Worm (Caenorhabditis elegans): ENCODE measurements around the gene srx-117.

Gene srx-117

DNA sequence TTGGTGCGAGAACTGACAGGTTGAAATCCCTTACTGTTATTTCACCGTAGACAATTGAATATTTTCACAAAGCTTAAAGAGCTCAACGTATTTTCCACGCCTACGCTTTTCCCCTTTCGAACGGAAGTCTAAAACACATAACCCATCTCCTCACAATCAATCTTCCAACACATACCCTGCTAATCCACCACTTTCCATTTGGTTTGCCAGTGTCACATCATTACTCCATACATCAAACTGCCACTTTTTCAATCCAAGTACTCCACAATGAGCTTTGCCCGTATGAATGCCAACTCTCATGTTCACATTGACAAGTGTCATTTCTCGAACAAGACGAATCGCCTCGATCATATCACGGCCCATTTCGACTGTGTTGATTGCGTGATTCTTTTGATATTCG is 16.3 kb upstream of the srx-117 start:
- TF ChIP-seq ceh-43 (GFP tag; optimal IDR thresholded peaks at IDR 0.05) = no peak
- TF ChIP-seq lin-32 (GFP tag; optimal IDR thresholded peaks at IDR 0.05) = no peak
- TF ChIP-seq blmp-1 (tag; optimal IDR thresholded peaks at IDR 0.05) = no peak
- TF ChIP-seq nhr-12 (tag; optimal IDR thresholded peaks at IDR 0.05) = no peak
- no peak for TF ChIP-seq tbx-8 (GFP tag; optimal IDR thresholded peaks at IDR 0.05)
- TF ChIP-seq nhr-2 (tag; optimal IDR thresholded peaks at IDR 0.05) = no peak
- TF ChIP-seq mls-2 (tag; optimal IDR thresholded peaks at IDR 0.05) = no peak
- no peak for TF ChIP-seq ces-1 (GFP tag; optimal IDR thresholded peaks at IDR 0.05)
- no peak for TF ChIP-seq nhr-76 (tag; optimal IDR thresholded peaks at IDR 0.05)
- no peak for TF ChIP-seq ham-2 (GFP tag; optimal IDR thresholded peaks at IDR 0.05)
- TF ChIP-seq M03D4.4 (tag; optimal IDR thresholded peaks at IDR 0.05) = no peak
- no peak for TF ChIP-seq hlh-1 (tag; optimal IDR thresholded peaks at IDR 0.05)
- TF ChIP-seq nhr-237 (tag; optimal IDR thresholded peaks at IDR 0.05) = no peak
- no peak for TF ChIP-seq unc-62 (GFP tag; optimal IDR thresholded peaks at IDR 0.05)
- no peak for TF ChIP-seq sptf-1 (tag; optimal IDR thresholded peaks at IDR 0.05)
- no peak for TF ChIP-seq mab-5 (tag; optimal IDR thresholded peaks at IDR 0.05)

DNA sequence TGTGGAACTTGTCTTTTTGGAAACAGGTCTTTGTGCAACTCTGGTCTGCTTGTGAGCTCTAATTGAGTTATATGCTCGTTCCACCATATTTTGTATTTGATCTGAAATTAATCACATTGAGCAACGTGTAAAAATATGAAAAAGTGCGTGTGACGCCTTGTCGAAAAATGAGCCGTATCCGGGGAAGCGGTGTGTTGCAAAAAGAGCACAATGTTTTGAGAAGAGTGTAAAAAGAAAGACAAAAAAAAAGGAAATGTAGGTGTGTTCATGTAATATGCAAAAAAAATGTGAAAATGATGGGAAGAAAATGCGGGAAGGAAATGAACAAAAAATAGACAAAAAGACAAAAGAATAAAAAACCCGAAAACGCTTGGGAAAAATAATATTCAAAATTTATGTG is 13.5 kb upstream of the srx-117 start, which contains the start of gene acy-4:
Gene acy-4, minus strand, starts transcription at position 101 of the 400 bp plus-strand sequence.
- TF ChIP-seq unc-62 (GFP tag; optimal IDR thresholded peaks at IDR 0.05) = no peak
- no peak for TF ChIP-seq drap-1 (GFP tag; optimal IDR thresholded peaks at IDR 0.05)
- no peak for TF ChIP-seq hlh-1 (tag; optimal IDR thresholded peaks at IDR 0.05)
- no peak for TF ChIP-seq nhr-76 (tag; optimal IDR thresholded peaks at IDR 0.05)
- TF ChIP-seq ztf-11 (tag; optimal IDR thresholded peaks at IDR 0.05) = no peak
- TF ChIP-seq ceh-83 (GFP tag; optimal IDR thresholded peaks at IDR 0.05) = no peak

DNA sequence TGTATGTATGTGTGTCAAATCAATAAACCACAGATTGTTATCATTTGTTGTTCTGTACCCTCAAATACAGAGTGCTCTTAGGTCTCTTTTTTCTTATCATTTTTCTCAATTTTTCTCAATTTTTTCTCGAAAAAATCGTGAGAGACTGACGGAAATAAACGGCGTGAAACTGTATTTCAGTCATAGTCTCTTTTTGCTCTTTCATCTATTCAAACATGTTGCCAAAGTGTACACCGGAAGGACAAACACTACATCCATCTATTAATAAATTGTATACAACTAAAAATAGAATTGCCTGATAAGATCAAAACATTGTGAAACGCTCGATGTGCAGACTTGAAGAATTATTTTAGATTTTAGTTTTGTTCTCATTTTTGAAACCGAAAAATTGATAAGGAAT is 9.8 kb upstream of the srx-117 start:
- TF ChIP-seq tbx-8 (GFP tag; optimal IDR thresholded peaks at IDR 0.05) = no peak
- TF ChIP-seq drap-1 (GFP tag; optimal IDR thresholded peaks at IDR 0.05) = no peak
- no peak for TF ChIP-seq flh-1 (GFP tag; optimal IDR thresholded peaks at IDR 0.05)

DNA sequence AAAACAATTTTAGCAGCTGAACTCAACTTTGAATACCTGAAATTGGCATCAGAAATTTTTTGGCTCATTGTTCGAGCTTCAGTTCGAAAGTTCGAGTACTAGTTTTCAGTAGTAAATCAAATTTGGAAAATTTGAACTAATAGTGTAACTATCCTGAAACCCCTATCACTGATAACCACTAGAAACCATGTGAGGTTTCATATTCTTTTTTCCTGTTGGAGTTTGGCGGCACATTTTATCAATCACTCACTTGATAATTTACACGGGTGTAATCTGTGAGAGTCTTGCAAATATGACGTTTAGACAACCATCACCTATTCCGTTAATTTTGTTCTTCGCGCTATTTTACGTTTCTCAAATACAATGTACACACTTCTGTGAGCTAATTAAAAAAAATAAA is 3.1 kb downstream of the srx-117 start, which contains the start of gene C14C11.4:
Gene C14C11.4, plus strand, starts transcription at position 252 of the 400 bp plus-strand sequence.
- TF ChIP-seq ceh-83 (GFP tag; optimal IDR thresholded peaks at IDR 0.05) = no peak

DNA sequence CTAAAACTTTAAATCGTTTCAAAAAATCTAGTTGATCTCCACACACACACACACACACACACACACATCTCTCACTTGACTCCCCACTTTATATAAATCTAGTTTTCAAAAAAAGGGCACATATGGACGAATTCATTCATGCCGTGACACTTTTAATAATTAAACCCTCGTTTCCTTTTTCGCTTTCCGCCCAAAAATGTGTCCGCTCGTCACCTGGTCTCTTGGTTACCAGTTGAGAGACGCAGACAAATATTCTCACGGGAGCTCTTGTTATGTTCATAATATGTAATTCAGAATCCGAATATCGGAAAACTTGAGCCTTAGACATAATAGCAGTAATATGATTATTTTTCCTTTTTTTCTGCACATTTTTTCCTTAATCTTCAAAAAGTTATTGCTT is 7.6 kb downstream of the srx-117 start:
- TF ChIP-seq nhr-76 (tag; optimal IDR thresholded peaks at IDR 0.05) (no peak), elt-1 (tag; optimal IDR thresholded peaks at IDR 0.05; ENCODE audit: borderline replicate concordance, insufficient read depth) (no peak), ces-1 (GFP tag; optimal IDR thresholded peaks at IDR 0.05) (peak; percentile 3), nhr-12 (tag; optimal IDR thresholded peaks at IDR 0.05) (no peak), sem-2 (GFP tag; optimal IDR thresholded peaks at IDR 0.05) (no peak)

DNA sequence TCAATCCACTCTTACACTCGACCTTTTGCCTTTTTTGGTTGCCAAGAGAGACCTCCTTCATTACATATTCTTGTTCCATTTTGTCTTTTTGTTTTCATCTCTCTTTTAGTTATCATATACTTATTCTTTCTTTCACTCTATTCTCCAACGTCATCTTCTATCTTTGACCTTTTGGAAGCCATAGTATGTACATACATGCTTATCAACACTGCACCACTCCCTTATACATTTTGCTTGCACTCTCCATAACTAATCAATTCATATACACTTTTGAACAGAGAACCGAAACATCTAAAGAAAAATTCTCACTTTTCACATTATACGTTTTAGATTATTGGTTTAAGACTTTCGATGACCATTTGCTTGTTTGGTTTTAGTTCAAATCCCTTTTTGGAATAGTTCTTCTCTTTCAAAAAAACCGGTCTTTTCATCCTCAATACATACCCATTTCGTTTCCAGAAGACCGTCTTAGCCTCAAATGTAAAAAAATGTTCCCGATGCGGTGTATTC is 9.8 kb downstream of the srx-117 start, which contains the start of gene hex-2:
Gene hex-2, plus strand, starts transcription at position 460 of the 510 bp plus-strand sequence.
- TF ChIP-seq zip-8 (tag; optimal IDR thresholded peaks at IDR 0.05) = no peak
- TF ChIP-seq snpc-4 (tag; optimal IDR thresholded peaks at IDR 0.05) = no peak

DNA sequence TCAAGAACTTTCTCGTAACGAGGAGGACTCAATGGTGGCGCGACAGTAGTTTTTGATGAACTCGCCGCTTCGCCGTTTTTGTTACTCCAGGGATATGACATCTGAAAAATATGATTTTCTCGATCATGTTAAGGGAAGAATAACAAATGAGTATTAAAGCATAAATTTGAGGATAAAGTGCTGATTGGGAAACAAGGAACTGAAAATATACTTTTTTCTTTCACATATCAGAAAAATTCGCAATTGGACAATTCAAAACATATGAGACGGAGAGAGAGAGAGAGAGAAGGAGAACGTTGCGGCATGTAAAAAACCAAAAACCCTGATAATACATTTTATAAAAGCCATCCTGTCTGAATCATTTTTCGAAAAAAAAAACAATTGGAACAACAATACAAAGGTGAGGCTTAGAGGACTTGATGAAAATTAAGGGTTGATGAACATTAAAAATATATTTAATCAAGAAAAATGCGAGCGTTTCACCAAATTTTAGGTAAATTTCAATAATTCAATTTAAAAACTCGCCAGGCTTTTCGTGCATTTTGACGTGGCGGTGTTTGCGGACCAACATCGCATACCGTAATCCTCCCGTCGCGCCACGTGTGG is 16.4 kb downstream of the srx-117 start, which contains the start of the genes mut-14 and C14C11.2:
Gene mut-14, minus strand, starts transcription at position 101 of the 606 bp plus-strand sequence.
Gene C14C11.2, plus strand, starts transcription at position 556 of the 606 bp plus-strand sequence.
- TF ChIP-seq unc-39 (tag; optimal IDR thresholded peaks at IDR 0.05) (no peak), sem-2 (GFP tag; optimal IDR thresholded peaks at IDR 0.05) (no peak), flh-1 (GFP tag; optimal IDR thresholded peaks at IDR 0.05) (no peak), mls-2 (tag; optimal IDR thresholded peaks at IDR 0.05) (no peak), ztf-11 (tag; optimal IDR thresholded peaks at IDR 0.05) (no peak), nhr-2 (tag; optimal IDR thresholded peaks at IDR 0.05) (no peak), lsy-2 (tag; optimal IDR thresholded peaks at IDR 0.05) (no peak), snpc-4 (tag; optimal IDR thresholded peaks at IDR 0.05) (no peak), ceh-39 (tag; optimal IDR thresholded peaks at IDR 0.05) (no peak), pha-4 (tag; optimal IDR thresholded peaks at IDR 0.05) (no peak), unc-62 (GFP tag; optimal IDR thresholded peaks at IDR 0.05) (no peak)

Measured in whole organism, mixed stage, embryonic.